Worm (Caenorhabditis elegans): ENCODE measurements around the gene cdf-2.

cdf-2 gene

DNA sequence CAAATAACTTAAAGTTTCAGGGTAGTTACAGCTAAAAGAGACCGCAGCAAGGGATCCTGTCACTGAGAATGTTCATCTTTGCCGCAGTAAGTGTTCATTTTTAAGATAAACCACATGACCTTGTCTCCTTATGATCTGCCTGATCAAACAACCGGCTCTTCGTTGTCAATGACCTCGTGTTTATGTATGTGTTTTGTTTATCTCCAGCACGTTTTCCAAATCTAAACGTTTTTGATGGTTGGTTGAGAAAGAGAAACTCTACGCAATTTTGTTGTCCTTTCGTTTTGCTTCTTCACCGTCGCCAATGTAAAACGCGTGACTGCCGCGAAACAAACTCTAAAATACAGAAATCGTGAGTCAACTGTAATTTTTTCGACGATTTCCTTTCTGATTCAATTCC, 32.6 kb downstream of the cdf-2 start, which contains the start of gene tsct-1:
tsct-1 (plus strand) TSS at position 12 of the 400 bp plus-strand sequence.
- peak; percentile 61 for TF ChIP-seq hlh-30 (tag; optimal IDR thresholded peaks at IDR 0.05; ENCODE audit: insufficient read depth)
- peak; percentile 37 for TF ChIP-seq hlh-11 (tag; optimal IDR thresholded peaks at IDR 0.05)
- no peak for TF ChIP-seq madf-9 (GFP tag; conservative IDR thresholded peaks at IDR 0.05)
- peak; percentile 46 for TF ChIP-seq dve-1 (tag; optimal IDR thresholded peaks at IDR 0.05; ENCODE audit: insufficient read depth)
- no peak for TF ChIP-seq unc-130 (GFP tag; optimal IDR thresholded peaks at IDR 0.05)
- TF ChIP-seq T20F7.1 (GFP tag; optimal IDR thresholded peaks at IDR 0.05), result no peak

- TF ChIP-seq ama-1 (optimal IDR thresholded peaks at IDR 0.05), result no peak
- TF ChIP-seq zag-1 (tag; optimal IDR thresholded peaks at IDR 0.05), result no peak
- no peak for TF ChIP-seq daf-16 (GFP tag; optimal IDR thresholded peaks at IDR 0.05)
- no peak for TF ChIP-seq daf-16 (tag; optimal IDR thresholded peaks at IDR 0.05)
- TF ChIP-seq ZK337.2 (GFP tag; IDR thresholded peaks at IDR 0.05), result no peak
- TF ChIP-seq nhr-111 (GFP tag; optimal IDR thresholded peaks at IDR 0.05), result no peak
- TF ChIP-seq ceh-82 (tag; optimal IDR thresholded peaks at IDR 0.05), result no peak
- no peak for TF ChIP-seq fos-1 (tag; optimal IDR thresholded peaks at IDR 0.05)
- TF ChIP-seq lsy-2 (tag; optimal IDR thresholded peaks at IDR 0.05), result no peak
- TF ChIP-seq lim-7 (GFP tag; IDR thresholded peaks at IDR 0.05), result no peak
- no peak for TF ChIP-seq tag-97 (GFP tag; IDR thresholded peaks at IDR 0.05)
- no peak for TF ChIP-seq nhr-237 (tag; optimal IDR thresholded peaks at IDR 0.05)
- no peak for TF ChIP-seq egl-43 (GFP tag; IDR thresholded peaks at IDR 0.05)
- no peak for TF ChIP-seq nhr-42 (GFP tag; IDR thresholded peaks at IDR 0.05)
- no peak for TF ChIP-seq mep-1 (tag; optimal IDR thresholded peaks at IDR 0.05)
- no peak for TF ChIP-seq nhr-28 (tag; optimal IDR thresholded peaks at IDR 0.05)
- no peak for TF ChIP-seq madf-5 (GFP tag; IDR thresholded peaks at IDR 0.05)
- no peak for TF ChIP-seq lin-29 (GFP tag; IDR thresholded peaks at IDR 0.05)
Measured at ce11 chrX:12430309-12430708, 36.4 kb downstream of the cdf-2 start, which contains the start of gene med-1. TSS of gene med-1 (plus strand) at chrX:12430609.

DNA sequence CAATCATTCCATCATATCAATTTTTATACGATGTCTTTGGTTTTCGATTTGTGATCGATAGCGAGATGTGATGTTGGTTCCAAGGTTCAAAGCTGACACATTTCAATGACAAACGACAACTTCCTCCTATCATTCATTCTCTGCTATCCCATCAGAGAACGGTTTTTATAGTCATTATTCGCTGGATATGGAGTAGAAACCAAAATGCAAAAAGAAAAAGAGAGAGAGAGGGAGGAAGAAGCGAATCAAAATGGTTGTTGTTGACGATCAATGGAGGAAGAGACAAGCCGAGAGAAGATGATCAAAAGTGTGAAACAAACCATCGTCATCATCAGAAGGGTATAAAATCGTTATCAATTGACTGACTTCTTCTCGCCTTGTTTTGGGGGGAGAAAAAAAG, 41.3 kb downstream of the cdf-2 start, which contains the start of gene T24D3.2:
T24D3.2 (plus strand) TSS at position 304 of the 400 bp plus-strand sequence.
- TF ChIP-seq Y48G9A.11 (GFP tag; IDR thresholded peaks at IDR 0.05) (no peak), snpc-4 (tag; optimal IDR thresholded peaks at IDR 0.05) (no peak), nhr-25 (tag; optimal IDR thresholded peaks at IDR 0.05; ENCODE audit: borderline replicate concordance, insufficient read depth) (no peak), daf-8 (GFP tag; IDR thresholded peaks at IDR 0.05) (no peak), ama-1 (optimal IDR thresholded peaks at IDR 0.05) (no peak), egl-27 (tag; optimal IDR thresholded peaks at IDR 0.05) (no peak), F37D6.2 (tag; optimal IDR thresholded peaks at IDR 0.05) (no peak), saeg-2 (GFP tag; IDR thresholded peaks at IDR 0.05) (no peak), Y75B8A.6 (GFP tag; IDR thresholded peaks at IDR 0.05) (no peak), zfp-2 (tag; optimal IDR thresholded peaks at IDR 0.05) (no peak), lir-3 (tag; optimal IDR thresholded peaks at IDR 0.05) (no peak), unc-130 (GFP tag; optimal IDR thresholded peaks at IDR 0.05) (no peak), ceh-20 (GFP tag; IDR thresholded peaks at IDR 0.05) (peak; percentile 62; the same call in 1 of the 2 replicates), daf-19 (GFP tag; conservative IDR thresholded peaks at IDR 0.05) (no peak), ztf-7 (tag; optimal IDR thresholded peaks at IDR 0.05) (no peak), madf-5 (GFP tag; IDR thresholded peaks at IDR 0.05) (no peak), ztf-11 (tag; optimal IDR thresholded peaks at IDR 0.05) (no peak), T26A8.4 (GFP tag; IDR thresholded peaks at IDR 0.05) (no peak), nhr-111 (GFP tag; optimal IDR thresholded peaks at IDR 0.05) (no peak), nhr-48 (tag; optimal IDR thresholded peaks at IDR 0.05) (peak; percentile 88), mes-2 (tag; optimal IDR thresholded peaks at IDR 0.05; ENCODE audit: poor library complexity, severe bottlenecking) (no peak), daf-12 (tag; optimal IDR thresholded peaks at IDR 0.05) (no peak), Y5F2A.4 (GFP tag; optimal IDR thresholded peaks at IDR 0.05) (no peak), daf-16 (GFP tag; optimal IDR thresholded peaks at IDR 0.05) (no peak), daf-16 (tag; optimal IDR thresholded peaks at IDR 0.05) (no peak), ZK546.5 (tag; optimal IDR thresholded peaks at IDR 0.05) (no peak), zip-2 (tag; optimal IDR thresholded peaks at IDR 0.05) (no peak), nhr-6 (tag; optimal IDR thresholded peaks at IDR 0.05) (no peak), F49E8.2 (tag; optimal IDR thresholded peaks at IDR 0.05; ENCODE audit: borderline replicate concordance) (no peak), set-16 (GFP tag; IDR thresholded peaks at IDR 0.05) (no peak), hmg-1.1 (GFP tag; IDR thresholded peaks at IDR 0.05) (no peak)
